Worm (Caenorhabditis elegans) whole organism, L4 larva: ENCODE measurements around the gene lbp-2.

ENCODE experiments used
- R02D3.7 ChIP-seq: fragments of 150-350 bp; sonication (generic microtip); optimal IDR thresholded peaks from 3 replicates; lab custom pipeline; 2014; ENCODE audit warnings: missing biosample characterization, missing genetic modification characterization
- ZK337.2 ChIP-seq: fragments of 200-800 bp; sonication (Bioruptor generic); IDR thresholded peaks from 2 replicates; pipeline ENCODE4 v1.3.6; 2022; ENCODE audit warnings: missing genetic modification reagents, missing genetic modification characterization, missing compliant biosample characterization
- ces-1 ChIP-seq: fragments of 150-350 bp; sonication (generic microtip); optimal IDR thresholded peaks from 4 replicates; lab custom pipeline; 2014; ENCODE audit warnings: missing biosample characterization, missing genetic modification reagents, missing genetic modification characterization
- daf-12 ChIP-seq: fragments of 150-350 bp; optimal IDR thresholded peaks from 2 replicates; lab custom pipeline; 2014; ENCODE audit warnings: missing biosample characterization, missing genetic modification reagents, missing genetic modification characterization
- daf-16 ChIP-seq, 3 experiments: sonication (generic microtip); optimal IDR thresholded peaks; 2 replicates each; lab custom pipeline; 2016 to 2017; ENCODE audit warnings: missing genetic modification characterization in 3 of 3, missing genetic modification reagents in 3 of 3, mild to moderate bottlenecking in 2 of 3, missing compliant biosample characterization in 2 of 3, missing biosample characterization in 1 of 3, moderate library complexity in 1 of 3
- daf-19 ChIP-seq: fragments of 200-800 bp; sonication (Bioruptor generic); conservative IDR thresholded peaks from 2 replicates; pipeline ENCODE4 v1.3.6; 2022; ENCODE audit warnings: missing genetic modification characterization, missing compliant biosample characterization
- daf-8 ChIP-seq: fragments of 200-800 bp; sonication (Bioruptor generic); IDR thresholded peaks from 2 replicates; pipeline ENCODE4 v1.3.6; 2022; ENCODE audit warnings: missing genetic modification characterization, missing compliant biosample characterization
- dmd-6 ChIP-seq: fragments of 200-800 bp; sonication (Bioruptor generic); IDR thresholded peaks from 2 replicates; pipeline ENCODE4 v1.3.6; 2022; ENCODE audit warnings: missing genetic modification reagents, missing genetic modification characterization, missing compliant biosample characterization
- dmd-8 ChIP-seq: fragments of 200-800 bp; sonication (Bioruptor generic); IDR thresholded peaks from 2 replicates; pipeline ENCODE4 v1.3.6; 2022; ENCODE audit warnings: missing genetic modification characterization, missing compliant biosample characterization
- dmd-9 ChIP-seq: fragments of 200-800 bp; sonication (Bioruptor generic); IDR thresholded peaks from 2 replicates; pipeline ENCODE4 v1.3.6; 2022; ENCODE audit warnings: missing genetic modification reagents, missing genetic modification characterization, missing compliant biosample characterization
- duxl-1 ChIP-seq: sonication (generic microtip); optimal IDR thresholded peaks from 2 replicates; lab custom pipeline; 2016; ENCODE audit warnings: mild to moderate bottlenecking, missing genetic modification characterization, moderate library complexity, missing compliant biosample characterization; ENCODE audit not compliant: poor library complexity
- dve-1 ChIP-seq: sonication (generic microtip); optimal IDR thresholded peaks from 2 replicates; lab custom pipeline; 2017; ENCODE audit warnings: antibody characterized with exemption, mild to moderate bottlenecking, missing genetic modification characterization, missing compliant biosample characterization; ENCODE audit not compliant: insufficient read depth
- egl-43 ChIP-seq: fragments of 200-800 bp; sonication (Bioruptor generic); IDR thresholded peaks from 2 replicates; pipeline ENCODE4 v1.3.6; 2022; ENCODE audit warnings: missing genetic modification reagents, missing genetic modification characterization, missing compliant biosample characterization
- hif-1 ChIP-seq, 2 experiments: sonication (generic microtip); optimal IDR thresholded peaks; 2 replicates each; lab custom pipeline; 2016 to 2017; ENCODE audit warnings: missing compliant biosample characterization in 2 of 2, missing genetic modification characterization in 2 of 2, missing genetic modification reagents in 2 of 2, missing genotype in 2 of 2, mild to moderate bottlenecking in 1 of 2
- hlh-11 ChIP-seq: fragments of 200-800 bp; sonication (Bioruptor generic); optimal IDR thresholded peaks from 2 replicates; lab custom pipeline; 2018; ENCODE audit warnings: mild to moderate bottlenecking, missing genetic modification characterization, missing compliant biosample characterization
- hmg-1.1 ChIP-seq: fragments of 200-800 bp; sonication (Bioruptor generic); IDR thresholded peaks from 2 replicates; pipeline ENCODE4 v1.3.6; 2022; ENCODE audit warnings: missing genetic modification reagents, missing genetic modification characterization, missing compliant biosample characterization
- jun-1 ChIP-seq: fragments of 150-350 bp; optimal IDR thresholded peaks from 2 replicates; lab custom pipeline; 2014; ENCODE audit warnings: missing biosample characterization, missing genetic modification reagents, missing genetic modification characterization
- lin-38 ChIP-seq: fragments of 200-800 bp; sonication (Bioruptor generic); IDR thresholded peaks from 2 replicates; pipeline ENCODE4 v1.3.6; 2022; ENCODE audit warnings: missing genetic modification reagents, missing genetic modification characterization, missing compliant biosample characterization
- lin-39 ChIP-seq: fragments of 150-350 bp; optimal IDR thresholded peaks from 2 replicates; lab custom pipeline; 2014; ENCODE audit warnings: missing biosample characterization, missing genetic modification reagents, missing genetic modification characterization
- mdt-29 ChIP-seq: fragments of 200-800 bp; sonication (Bioruptor generic); IDR thresholded peaks from 2 replicates; pipeline ENCODE4 v1.3.6; 2022; ENCODE audit warnings: missing genetic modification reagents, missing genetic modification characterization, missing compliant biosample characterization
- mes-2 ChIP-seq: sonication (generic microtip); optimal IDR thresholded peaks from 2 replicates; lab custom pipeline; 2016; ENCODE audit warnings: missing genotype, mild to moderate bottlenecking, missing genetic modification characterization, missing compliant biosample characterization; ENCODE audit not compliant: poor library complexity, severe bottlenecking
- mxl-2 ChIP-seq: fragments of 200-800 bp; sonication (Bioruptor generic); conservative IDR thresholded peaks from 2 replicates; pipeline ENCODE4 v1.3.6; 2022; ENCODE audit warnings: missing genetic modification reagents, missing genetic modification characterization, missing compliant biosample characterization
- mxl-3 ChIP-seq: fragments of 200-800 bp; sonication (Bioruptor generic); optimal IDR thresholded peaks from 2 replicates; lab custom pipeline; 2018; ENCODE audit warnings: mild to moderate bottlenecking, missing genetic modification characterization, missing compliant biosample characterization
- nhr-10 ChIP-seq: fragments of 150-350 bp; optimal IDR thresholded peaks from 2 replicates; lab custom pipeline; 2014; ENCODE audit warnings: missing biosample characterization, missing genetic modification characterization
- nhr-28 ChIP-seq: fragments of 150-350 bp; optimal IDR thresholded peaks from 2 replicates; lab custom pipeline; 2014; ENCODE audit warnings: missing biosample characterization, missing genetic modification characterization
- nhr-48 ChIP-seq: sonication (generic microtip); optimal IDR thresholded peaks from 2 replicates; lab custom pipeline; 2016; ENCODE audit warnings: mild to moderate bottlenecking, missing genetic modification characterization, missing compliant biosample characterization
- nhr-77 ChIP-seq: fragments of 150-350 bp; optimal IDR thresholded peaks from 2 replicates; lab custom pipeline; 2014; ENCODE audit warnings: missing biosample characterization, missing genetic modification characterization
- pqm-1 ChIP-seq: sonication (generic microtip); optimal IDR thresholded peaks from 2 replicates; lab custom pipeline; 2017; ENCODE audit warnings: missing biosample characterization, missing genetic modification characterization
- rbr-2 ChIP-seq: sonication (generic microtip); optimal IDR thresholded peaks from 2 replicates; lab custom pipeline; 2016; ENCODE audit warnings: missing genotype, missing genetic modification characterization, missing compliant biosample characterization
- set-16 ChIP-seq: fragments of 200-800 bp; sonication (Bioruptor generic); IDR thresholded peaks from 2 replicates; pipeline ENCODE4 v1.3.6; 2022; ENCODE audit warnings: missing genetic modification reagents, missing genetic modification characterization, missing compliant biosample characterization
- snpc-1.2 ChIP-seq: fragments of 200-800 bp; sonication (Bioruptor generic); IDR thresholded peaks from 2 replicates; pipeline ENCODE4 v1.3.6; 2022; ENCODE audit warnings: missing genetic modification reagents, missing genetic modification characterization, missing compliant biosample characterization
- spr-1 ChIP-seq: sonication (generic microtip); optimal IDR thresholded peaks from 2 replicates; lab custom pipeline; 2016; ENCODE audit warnings: mild to moderate bottlenecking, missing genetic modification characterization, missing compliant biosample characterization
- spr-3 ChIP-seq: fragments of 200-800 bp; sonication (Bioruptor generic); optimal IDR thresholded peaks from 2 replicates; lab custom pipeline; 2018; ENCODE audit warnings: mild to moderate bottlenecking, missing genetic modification characterization, missing compliant biosample characterization
- unc-39 ChIP-seq: sonication (generic microtip); optimal IDR thresholded peaks from 2 replicates; lab custom pipeline; 2017; ENCODE audit warnings: missing biosample characterization, missing genetic modification characterization
- zip-2 ChIP-seq: fragments of 150-350 bp; optimal IDR thresholded peaks from 2 replicates; lab custom pipeline; 2014; ENCODE audit warnings: missing biosample characterization, missing genetic modification characterization

lbp-2 gene

DNA sequence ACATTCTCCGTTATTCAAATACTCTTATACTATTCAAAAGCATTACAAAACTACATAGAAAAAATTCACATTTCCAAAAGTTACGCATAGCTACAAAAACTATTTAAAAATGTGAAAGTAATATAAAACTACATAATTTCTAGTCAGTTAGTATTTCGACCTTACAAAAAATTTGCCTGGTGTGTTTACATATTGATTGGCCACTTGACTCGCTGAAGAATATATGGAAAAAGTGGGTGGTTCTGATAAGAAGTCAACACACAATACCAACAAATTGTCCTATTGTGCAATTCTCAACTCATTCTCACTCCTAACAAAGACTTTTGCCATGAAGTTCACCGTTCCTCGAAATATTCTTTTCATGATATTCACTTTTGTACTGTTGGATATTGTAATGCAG is 38.2 kb downstream of the lbp-2 start, which contains the start of gene K09C4.1:
Gene K09C4.1 (plus strand): TSS at position 301 of the 400 bp plus-strand sequence.
- TF ChIP-seq nhr-28 (tag; lab: Kevin White, UChicago) (peak; percentile 26), daf-8 (GFP tag; lab: Robert Waterston, UW) (no peak), daf-19 (no peak), rbr-2 (tag; lab: Kevin White, UChicago) (no peak), hif-1 (tag; optimal IDR thresholded peaks at IDR 0.05; lab: Kevin White, UChicago) (no peak), mdt-29 (GFP tag; lab: Robert Waterston, UW) (no peak), daf-16 (GFP tag; optimal IDR thresholded peaks at IDR 0.05; lab: Kevin White, UChicago) (no peak), daf-16 (tag; optimal IDR thresholded peaks at IDR 0.05; lab: Kevin White, UChicago) (peak; percentile 46)
- TF ChIP-seq, all 104 proteins: peak for 2

DNA sequence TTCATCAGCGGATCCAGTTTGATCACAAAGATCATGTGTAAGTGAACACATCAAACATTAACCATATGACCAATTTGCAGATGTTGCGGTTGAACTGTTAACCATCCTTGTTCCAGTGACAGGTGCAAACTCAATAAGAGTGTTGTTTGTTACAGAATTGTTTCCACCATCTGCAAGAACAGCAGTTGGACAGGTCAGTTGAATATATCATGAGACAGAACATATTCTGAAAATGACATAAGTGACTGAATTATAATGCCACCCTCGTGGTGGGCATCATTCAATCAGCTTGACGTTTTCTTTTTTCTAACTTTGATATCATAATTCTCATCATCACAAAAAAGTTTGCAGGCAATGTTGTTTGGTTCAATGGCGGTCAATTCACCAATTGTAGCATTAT is 40.2 kb downstream of the lbp-2 start:
- TF ChIP-seq dmd-6 (peak; percentile 66), duxl-1 (tag; lab: Kevin White, UChicago) (no peak)
- TF ChIP-seq, all 104 proteins: peak for 1

ce11 chrX:3301770-3302169 is 41.4 kb downstream of the lbp-2 start, which contains the start of gene F11D5.5:
TSS of gene F11D5.5 (plus strand) at chrX:3302070.
- TF ChIP-seq spr-1 (tag; lab: Kevin White, UChicago) (no peak), lin-38 (GFP tag; lab: Robert Waterston, UW) (no peak), R02D3.7 (no peak), nhr-10 (tag; lab: Kevin White, UChicago) (no peak), snpc-1.2 (GFP tag; lab: Robert Waterston, UW) (no peak), zip-2 (tag; lab: Kevin White, UChicago) (no peak), ZK337.2 (GFP tag; lab: Robert Waterston, UW) (no peak), lin-39 (no peak), hmg-1.1 (GFP tag; lab: Robert Waterston, UW) (no peak), spr-3 (GFP tag; lab: Kevin White, UChicago) (no peak), mes-2 (no peak)

DNA sequence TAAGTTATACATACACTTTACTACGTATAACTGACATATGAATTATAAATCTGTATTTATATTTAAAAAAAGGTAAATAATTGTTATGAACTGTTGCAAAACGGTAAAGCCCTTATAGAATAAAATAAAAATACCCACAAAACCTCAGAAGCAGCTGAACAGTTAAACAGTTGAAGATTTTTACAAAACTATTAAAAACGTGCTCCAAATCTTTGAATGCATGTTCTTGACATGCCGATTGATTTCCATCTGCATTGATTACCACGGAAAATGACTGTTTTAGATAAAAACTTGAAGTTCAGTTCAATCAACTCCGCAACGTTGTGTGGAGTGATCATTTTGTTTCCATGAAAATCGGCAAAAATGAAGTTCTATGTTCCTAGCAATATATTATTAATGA is 43.7 kb downstream of the lbp-2 start, which contains the start of gene F11D5.7:
Gene F11D5.7 (plus strand): TSS at position 301 of the 400 bp plus-strand sequence.
- TF ChIP-seq dmd-6 (0 out of 2 replicates have a peak, but pooled peaks have one; percentile 8), set-16 (no peak)

DNA sequence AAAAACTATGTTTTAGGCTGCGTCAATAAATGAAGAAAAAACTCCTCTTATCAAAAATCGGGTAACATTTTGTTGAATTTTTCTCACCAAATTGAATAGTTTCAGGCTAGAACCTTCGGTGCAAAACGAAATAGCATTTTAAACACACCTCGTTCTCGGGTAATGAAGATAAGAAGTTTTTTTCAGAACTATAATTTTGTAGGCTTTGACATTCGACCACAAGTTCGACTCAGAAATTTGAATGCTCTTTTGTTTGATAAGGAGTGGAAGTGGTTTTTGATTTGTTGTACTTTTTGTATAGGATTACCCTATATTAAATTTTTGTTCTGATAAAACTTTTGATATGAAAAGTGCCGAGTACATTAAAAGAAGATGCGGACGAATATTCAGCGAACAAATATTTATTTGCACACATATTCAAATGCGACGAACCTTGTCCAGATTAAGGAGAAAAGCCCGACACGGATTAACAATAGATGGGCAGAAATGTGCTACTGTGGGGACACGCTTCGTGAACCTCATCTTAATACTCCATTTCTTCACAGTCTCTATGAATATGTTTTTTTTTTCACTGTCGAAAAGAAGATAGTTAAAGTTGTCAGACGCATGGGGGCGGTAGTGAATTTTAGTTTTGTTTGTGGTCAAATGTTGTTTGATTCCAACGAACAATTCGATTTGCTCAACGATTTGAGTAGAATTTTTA is 46.3 kb downstream of the lbp-2 start:
- TF ChIP-seq pqm-1 (tag; lab: Kevin White, UChicago) (peak; percentile 74), nhr-10 (tag; lab: Kevin White, UChicago) (no peak), daf-16 (GFP tag; optimal IDR thresholded peaks at IDR 0.05; lab: Kevin White, UChicago) (no peak), daf-16 (tag; optimal IDR thresholded peaks at IDR 0.05; lab: Kevin White, UChicago) (peak; percentile 42), dmd-6 (peak; percentile 94), mxl-2 (no peak), nhr-28 (tag; lab: Kevin White, UChicago) (peak; percentile 86), daf-12 (tag; lab: Kevin White, UChicago) (no peak), nhr-77 (tag; lab: Kevin White, UChicago) (peak; percentile 42), hlh-11 (tag; lab: Kevin White, UChicago) (peak; percentile 51), dve-1 (tag; lab: Kevin White, UChicago) (peak; percentile 57), unc-39 (tag; lab: Kevin White, UChicago) (no peak), dmd-9 (GFP tag; lab: Robert Waterston, UW) (no peak), rbr-2 (tag; lab: Kevin White, UChicago) (no peak), jun-1 (tag; lab: Kevin White, UChicago) (no peak), R02D3.7 (no peak), ces-1 (no peak), dmd-8 (no peak), nhr-48 (tag; lab: Kevin White, UChicago) (peak; percentile 10), mxl-3 (GFP tag; lab: Kevin White, UChicago) (no peak), egl-43 (no peak)
